Fruit fly (Drosophila melanogaster) whole organism, wandering third instar larva: ENCODE results near the gene fliI.

Experiments used
- Abd-B ChIP-seq: fragments of >200 bp; optimal IDR thresholded peaks from 2 replicates; lab custom pipeline; 2017; ENCODE audit warnings: missing biosample characterization, missing genetic modification characterization
- Jra ChIP-seq: sonication (Bioruptor generic); optimal IDR thresholded peaks from 2 replicates; lab custom pipeline; 2016; ENCODE audit warnings: missing biosample characterization, missing genetic modification characterization
- foxo ChIP-seq, 2 experiments: fragments of 200-800 bp; sonication (Bioruptor generic); optimal IDR thresholded peaks; 2 replicates in 1 of 2; 3 replicates in 1 of 2; lab custom pipeline; 2016 to 2017; ENCODE audit warnings: missing biosample characterization in 2 of 2, missing genetic modification characterization in 2 of 2
- lola ChIP-seq: fragments of >200 bp; optimal IDR thresholded peaks from 2 replicates; lab custom pipeline; 2017; ENCODE audit warnings: missing biosample characterization, missing genetic modification characterization
- usp ChIP-seq: fragments of >200 bp; optimal IDR thresholded peaks from 2 replicates; lab custom pipeline; 2017; ENCODE audit warnings: missing biosample characterization, missing genetic modification characterization

DNA sequence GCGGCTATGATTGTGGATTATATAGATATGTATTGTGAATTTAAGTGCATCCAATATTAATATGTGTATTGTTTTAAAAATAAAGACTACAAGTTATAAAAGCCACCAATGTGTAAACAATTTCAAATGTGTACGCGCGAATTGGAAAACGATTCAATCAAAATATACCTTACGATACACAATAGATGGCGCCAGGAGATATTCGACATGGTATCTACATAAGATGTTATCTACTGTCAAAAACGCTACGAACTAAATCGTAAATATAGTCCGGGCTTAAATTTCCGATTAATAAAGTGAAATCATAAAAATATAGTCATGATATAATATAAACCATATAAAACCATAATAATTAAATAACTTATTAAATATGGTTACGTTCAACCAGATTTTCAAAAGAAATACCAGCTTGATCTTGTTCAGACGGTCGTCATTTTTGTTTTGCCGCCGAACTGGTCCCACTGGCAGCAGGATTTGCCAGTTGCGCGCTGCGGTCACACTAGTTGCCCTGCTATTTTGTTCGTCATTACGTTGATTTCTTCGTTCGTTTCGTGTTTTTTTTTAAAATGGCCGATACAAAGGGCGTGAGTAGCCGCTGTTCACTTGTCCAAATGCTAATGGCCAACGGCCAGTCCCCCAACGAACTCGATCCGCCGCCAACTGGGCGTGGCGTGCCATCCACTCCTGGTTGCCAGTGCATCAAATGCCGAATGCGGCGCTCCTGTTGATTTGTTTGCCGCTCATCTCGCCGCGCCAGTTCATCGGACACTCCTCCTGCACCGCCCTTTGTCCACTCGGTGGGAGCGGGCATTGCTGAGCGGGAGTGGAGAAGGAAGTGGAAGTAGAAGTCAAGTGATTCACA lies 18.5 kb downstream of the fliI start, which contains the start of gene Septin1:
- TF ChIP-seq usp = no peak
- TF ChIP-seq lola (GFP tag; lab: Kevin White, UChicago) = no peak
- TF ChIP-seq foxo (GFP tag; optimal IDR thresholded peaks at IDR 0.05; lab: Kevin White, UChicago) = no peak
- TF ChIP-seq Abd-B = no peak
- TF ChIP-seq Jra = no peak
